Worm (Caenorhabditis elegans) whole organism, midembryonic: ENCODE results near the gene ZC455.1.

ENCODE experiments used
- T22C8.4 ChIP-seq: fragments of 200-800 bp; sonication (Bioruptor generic); IDR thresholded peaks from 2 replicates; pipeline ENCODE4 v1.3.6; 2022; ENCODE audit warnings: missing genetic modification characterization, missing compliant biosample characterization
- cog-1 ChIP-seq: sonication (generic microtip); optimal IDR thresholded peaks from 2 replicates; lab custom pipeline; 2016; ENCODE audit warnings: missing genetic modification characterization, missing compliant biosample characterization
- flt-1 ChIP-seq: fragments of 200-800 bp; sonication (Bioruptor generic); IDR thresholded peaks from 2 replicates; pipeline ENCODE4 v1.3.6; 2022; ENCODE audit warnings: missing genetic modification characterization, missing compliant biosample characterization
- klf-2 ChIP-seq: fragments of 200-800 bp; sonication (Bioruptor generic); conservative IDR thresholded peaks from 2 replicates; pipeline ENCODE4 v1.3.6; 2022; ENCODE audit warnings: missing genetic modification reagents, missing genetic modification characterization, missing compliant biosample characterization
- med-1 ChIP-seq: sonication (generic microtip); optimal IDR thresholded peaks from 2 replicates; lab custom pipeline; 2017; ENCODE audit warnings: missing genetic modification characterization, mild to moderate bottlenecking, missing compliant biosample characterization, antibody characterized with exemption, missing genetic modification reagents; ENCODE audit not compliant: insufficient read depth
- ref-1 ChIP-seq: fragments of 200-800 bp; sonication (Bioruptor generic); conservative IDR thresholded peaks from 2 replicates; pipeline ENCODE4 v1.3.6; 2022; ENCODE audit warnings: missing genetic modification reagents, missing genetic modification characterization, missing compliant biosample characterization
- tab-1 ChIP-seq: fragments of 200-800 bp; sonication (Bioruptor generic); IDR thresholded peaks from 2 replicates; pipeline ENCODE4 v1.3.6; 2022; ENCODE audit warnings: missing genetic modification characterization, missing compliant biosample characterization
- ztf-23 ChIP-seq: fragments of 200-800 bp; sonication (Bioruptor generic); IDR thresholded peaks from 2 replicates; pipeline ENCODE4 v1.3.6; 2022; ENCODE audit warnings: missing genetic modification reagents, missing genetic modification characterization, missing compliant biosample characterization
- ztf-29 ChIP-seq: fragments of 200-800 bp; sonication (Bioruptor generic); IDR thresholded peaks from 2 replicates; pipeline ENCODE4 v1.3.6; 2022; ENCODE audit warnings: missing genetic modification reagents, missing genetic modification characterization, missing compliant biosample characterization

ZC455.1 gene

ce11 chrV:12743778-12744502 is 29.4 kb upstream of the ZC455.1 start:
- TF ChIP-seq med-1 (GFP tag; lab: Kevin White, UChicago) (no peak), klf-2 (GFP tag; lab: Robert Waterston, UW) (no peak), ztf-23 (GFP tag; lab: Robert Waterston, UW) (no peak), ztf-29 (no peak)

DNA sequence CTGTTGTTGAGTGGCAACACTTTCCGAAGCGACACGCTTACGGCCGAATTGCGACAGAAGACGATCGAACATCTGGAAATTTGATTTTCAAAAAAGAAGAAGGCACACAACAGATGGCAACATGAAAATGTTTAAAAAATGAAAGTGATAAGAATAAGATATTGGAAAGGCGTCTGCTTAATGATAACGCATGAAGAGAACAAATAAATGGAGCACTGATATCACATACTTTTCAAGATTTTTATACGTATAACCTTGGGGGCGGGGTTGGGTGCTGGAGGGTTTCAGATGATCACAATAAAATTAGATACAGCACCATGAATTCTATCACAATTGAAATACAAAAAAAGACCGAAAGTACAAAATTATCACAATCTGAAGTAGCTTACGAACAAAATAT is 28.3 kb upstream of the ZC455.1 start, which contains the start of gene C15C8.7:
C15C8.7 (minus strand) TSS at position 72 of the 400 bp plus-strand sequence.
- TF ChIP-seq cog-1 (tag; lab: Kevin White, UChicago) (no peak), klf-2 (GFP tag; lab: Robert Waterston, UW) (no peak), T22C8.4 (GFP tag; lab: Robert Waterston, UW) (no peak), flt-1 (GFP tag; lab: Robert Waterston, UW) (no peak), med-1 (GFP tag; lab: Kevin White, UChicago) (no peak), ztf-29 (no peak), ref-1 (GFP tag; lab: Robert Waterston, UW) (no peak), ztf-23 (GFP tag; lab: Robert Waterston, UW) (no peak), tab-1 (GFP tag; lab: Robert Waterston, UW) (no peak)

DNA sequence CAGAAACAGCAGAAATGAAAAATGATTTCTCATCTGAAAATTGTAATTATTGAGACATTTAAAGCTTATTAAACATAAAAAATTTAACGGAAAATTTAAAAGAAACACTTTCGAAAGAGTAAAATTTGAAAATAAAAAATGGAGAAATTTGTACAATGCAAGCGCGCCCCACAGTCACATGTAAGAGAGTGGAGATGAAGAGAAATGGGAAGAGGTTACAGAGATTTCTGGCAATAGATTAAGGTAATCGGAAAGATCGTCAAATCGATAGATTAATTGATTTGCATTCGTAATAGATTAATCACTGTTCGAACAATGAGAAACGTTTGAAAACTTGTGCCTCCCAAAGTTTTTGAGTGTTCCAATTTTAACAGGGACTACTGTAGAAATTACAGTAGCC is 25.9 kb upstream of the ZC455.1 start, which contains the start of gene C15C8.4:
C15C8.4 (minus strand) TSS at position 33 of the 400 bp plus-strand sequence.
- TF ChIP-seq flt-1 (GFP tag; lab: Robert Waterston, UW) (no peak), T22C8.4 (GFP tag; lab: Robert Waterston, UW) (no peak), med-1 (GFP tag; lab: Kevin White, UChicago) (no peak), klf-2 (GFP tag; lab: Robert Waterston, UW) (no peak), cog-1 (tag; lab: Kevin White, UChicago) (no peak), ztf-23 (GFP tag; lab: Robert Waterston, UW) (no peak), tab-1 (GFP tag; lab: Robert Waterston, UW) (no peak), ref-1 (GFP tag; lab: Robert Waterston, UW) (no peak), ztf-29 (no peak)

DNA sequence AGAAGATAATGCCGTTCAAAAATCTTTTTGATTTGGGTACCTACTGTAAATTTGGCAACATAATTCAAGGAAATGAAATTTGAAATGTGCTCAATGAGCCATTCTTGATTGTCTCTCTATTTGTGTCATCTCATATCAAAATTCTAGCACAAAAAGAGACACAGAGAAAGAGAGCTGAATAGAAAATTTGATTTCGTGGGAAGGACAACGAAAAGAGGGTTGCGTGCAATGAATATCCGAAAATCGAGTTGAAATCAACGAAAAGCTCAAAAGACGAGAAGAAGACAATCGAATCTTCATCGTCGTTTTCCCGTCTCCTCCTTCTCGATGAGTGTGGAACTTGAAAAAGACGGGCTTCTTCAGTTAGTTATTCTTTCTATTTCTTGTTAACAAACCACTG is 25.5 kb upstream of the ZC455.1 start, which contains the start of gene C15C8.5:
C15C8.5 (plus strand) TSS at position 152 of the 400 bp plus-strand sequence.
- no peak for TF ChIP-seq ztf-23 (GFP tag; lab: Robert Waterston, UW)
- TF ChIP-seq cog-1 (tag; lab: Kevin White, UChicago): no peak
- no peak for TF ChIP-seq klf-2 (GFP tag; lab: Robert Waterston, UW)
- TF ChIP-seq ref-1 (GFP tag; lab: Robert Waterston, UW): no peak

DNA sequence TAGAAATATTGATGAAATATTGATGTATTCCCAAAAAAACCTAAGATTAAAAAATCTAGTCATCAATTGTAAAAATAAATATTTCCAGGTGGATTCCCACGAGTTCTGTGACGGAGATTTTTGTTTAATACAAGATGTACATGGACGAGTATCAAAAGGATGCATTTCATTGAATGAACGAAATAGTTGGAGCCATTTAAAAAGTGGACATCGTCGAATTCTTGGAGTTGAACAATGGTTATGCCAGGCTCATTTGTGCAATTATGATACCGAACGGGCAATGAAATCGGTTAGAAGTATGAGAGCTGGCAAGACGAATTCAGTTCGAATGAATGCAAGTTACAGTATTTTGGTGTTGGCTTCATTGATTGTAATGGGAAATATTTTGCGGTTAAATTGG is 23.8 kb upstream of the ZC455.1 start:
- TF ChIP-seq med-1 (GFP tag; lab: Kevin White, UChicago): no peak
- no peak for TF ChIP-seq tab-1 (GFP tag; lab: Robert Waterston, UW)
- TF ChIP-seq ztf-29: no peak
- TF ChIP-seq klf-2 (GFP tag; lab: Robert Waterston, UW): no peak

- no peak for TF ChIP-seq flt-1 (GFP tag; lab: Robert Waterston, UW)
- no peak for TF ChIP-seq ref-1 (GFP tag; lab: Robert Waterston, UW)
- no peak for TF ChIP-seq med-1 (GFP tag; lab: Kevin White, UChicago)
- no peak for TF ChIP-seq tab-1 (GFP tag; lab: Robert Waterston, UW)
- no peak for TF ChIP-seq klf-2 (GFP tag; lab: Robert Waterston, UW)
- TF ChIP-seq T22C8.4 (GFP tag; lab: Robert Waterston, UW): no peak
- TF ChIP-seq ztf-29: no peak
- TF ChIP-seq ztf-23 (GFP tag; lab: Robert Waterston, UW): no peak
- no peak for TF ChIP-seq cog-1 (tag; lab: Kevin White, UChicago)
Measured at ce11 chrV:12751495-12752050, 21.7 kb upstream of the ZC455.1 start, which contains the start of gene C15C8.6. Gene C15C8.6, minus strand, starts transcription at chrV:12751545.

DNA sequence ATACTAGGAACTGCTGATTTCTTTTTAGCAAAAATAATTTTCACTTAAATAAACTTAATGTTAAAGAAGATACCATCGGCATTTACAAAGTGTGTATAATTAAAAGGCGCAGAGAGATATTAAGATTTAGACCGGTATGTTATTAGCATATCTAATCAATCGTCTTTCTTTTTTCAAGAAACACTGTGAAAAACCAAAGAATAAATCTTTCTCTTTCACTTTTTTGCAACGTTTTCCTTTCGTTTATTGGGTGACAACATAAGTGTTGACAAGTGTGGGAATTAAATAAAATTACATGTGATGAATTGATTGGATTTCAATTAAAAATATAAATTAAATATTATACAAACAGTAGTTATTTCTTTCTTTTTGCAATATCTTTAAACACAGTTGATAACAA is 20.9 kb upstream of the ZC455.1 start, which contains the start of gene C15C8.8:
C15C8.8 (minus strand) TSS at position 101 of the 400 bp plus-strand sequence.
- TF ChIP-seq flt-1 (GFP tag; lab: Robert Waterston, UW) (no peak), ztf-29 (no peak), ztf-23 (GFP tag; lab: Robert Waterston, UW) (no peak), ref-1 (GFP tag; lab: Robert Waterston, UW) (no peak), med-1 (GFP tag; lab: Kevin White, UChicago) (no peak), T22C8.4 (GFP tag; lab: Robert Waterston, UW) (no peak), klf-2 (GFP tag; lab: Robert Waterston, UW) (no peak), cog-1 (tag; lab: Kevin White, UChicago) (no peak), tab-1 (GFP tag; lab: Robert Waterston, UW) (no peak)

DNA sequence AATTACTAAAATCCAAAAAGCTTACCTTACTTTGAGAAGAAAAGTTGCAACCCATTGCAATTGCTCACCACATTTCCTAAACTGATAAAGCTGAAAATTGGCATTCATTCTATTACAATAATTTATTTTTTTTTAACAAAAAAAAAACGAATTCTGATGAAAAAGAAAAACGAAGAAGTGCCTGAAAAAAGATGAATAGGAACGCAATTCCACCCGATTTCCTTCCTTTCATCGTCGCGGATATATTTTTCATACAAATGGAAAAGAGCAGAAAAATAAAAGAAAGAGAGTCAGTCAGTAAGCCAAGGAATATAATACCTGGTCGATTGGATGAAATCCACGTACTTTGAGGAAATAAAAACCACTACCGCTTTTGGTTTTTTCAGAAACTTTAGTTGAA is 18.5 kb upstream of the ZC455.1 start, which contains the start of gene gpa-13:
gpa-13 (minus strand) TSS at position 101 of the 400 bp plus-strand sequence.
- TF ChIP-seq ztf-23 (GFP tag; lab: Robert Waterston, UW): no peak

ce11 chrV:12759660-12760059 is 13.7 kb upstream of the ZC455.1 start, which contains the start of gene papl-1:
Gene papl-1, minus strand, starts transcription at chrV:12759760.
- no peak for TF ChIP-seq flt-1 (GFP tag; lab: Robert Waterston, UW)
- TF ChIP-seq T22C8.4 (GFP tag; lab: Robert Waterston, UW): no peak
- no peak for TF ChIP-seq med-1 (GFP tag; lab: Kevin White, UChicago)
- TF ChIP-seq ztf-23 (GFP tag; lab: Robert Waterston, UW): no peak
- TF ChIP-seq klf-2 (GFP tag; lab: Robert Waterston, UW): no peak
- TF ChIP-seq cog-1 (tag; lab: Kevin White, UChicago): no peak
- TF ChIP-seq ztf-29: no peak
- TF ChIP-seq tab-1 (GFP tag; lab: Robert Waterston, UW): no peak
- TF ChIP-seq ref-1 (GFP tag; lab: Robert Waterston, UW): no peak
